Fruit fly (Drosophila melanogaster) whole organism, embryonic: ENCODE results near the gene Rpp20.

Experiments
- Bteb2 ChIP-seq: fragments of 200-800 bp; sonication (Bioruptor generic); optimal IDR thresholded peaks from 2 replicates; lab custom pipeline; 2016; ENCODE audit warnings: missing biosample characterization, missing genetic modification characterization
- CG10209 ChIP-seq: fragments of 200-800 bp; sonication (Bioruptor generic); optimal IDR thresholded peaks from 3 replicates; lab custom pipeline; 2017; ENCODE audit warnings: missing biosample characterization, mild to moderate bottlenecking, missing genetic modification characterization, missing genetic modification reagents
- CG1024 ChIP-seq: fragments of 200-800 bp; sonication (Bioruptor generic); IDR thresholded peaks from 2 replicates; pipeline ENCODE4 v1.3.6; 2022; ENCODE audit warnings: missing biosample characterization, missing genetic modification characterization
- CG10431 ChIP-seq: fragments of 200-800 bp; sonication (Bioruptor generic); optimal IDR thresholded peaks from 3 replicates; lab custom pipeline; 2018; ENCODE audit warnings: missing biosample characterization, mild to moderate bottlenecking, missing genetic modification characterization
- CG11456 ChIP-seq: fragments of 200-800 bp; sonication (Bioruptor generic); IDR thresholded peaks from 3 replicates; pipeline ENCODE4 v1.3.6; 2022; ENCODE audit warnings: missing biosample characterization, missing genetic modification characterization
- CG12071 ChIP-seq: fragments of 200-800 bp; sonication (Bioruptor generic); optimal IDR thresholded peaks from 3 replicates; lab custom pipeline; 2018; ENCODE audit warnings: missing biosample characterization, mild to moderate bottlenecking, missing genetic modification characterization
- CG12104 ChIP-seq: fragments of 200-800 bp; sonication (Bioruptor generic); optimal IDR thresholded peaks from 3 replicates; lab custom pipeline; 2016; ENCODE audit warnings: missing biosample characterization, missing genetic modification characterization
- CG12155 ChIP-seq: fragments of 200-800 bp; sonication (Bioruptor generic); optimal IDR thresholded peaks from 3 replicates; lab custom pipeline; 2016; ENCODE audit warnings: missing biosample characterization, missing genetic modification characterization
- CG12236 ChIP-seq: fragments of 200-800 bp; sonication (Bioruptor generic); optimal IDR thresholded peaks from 2 replicates; lab custom pipeline; 2016; ENCODE audit warnings: missing biosample characterization, missing genetic modification characterization
- CG17568 ChIP-seq: fragments of 200-800 bp; sonication (Bioruptor generic); optimal IDR thresholded peaks from 2 replicates; lab custom pipeline; 2018; ENCODE audit warnings: missing biosample characterization, mild to moderate bottlenecking, missing genetic modification characterization, moderate library complexity
- CG18764 ChIP-seq: fragments of 200-800 bp; sonication (Bioruptor generic); optimal IDR thresholded peaks from 3 replicates; lab custom pipeline; 2016; ENCODE audit warnings: missing biosample characterization, missing genetic modification characterization
- CG31365 ChIP-seq: fragments of 200-800 bp; sonication (Bioruptor generic); optimal IDR thresholded peaks from 2 replicates; lab custom pipeline; 2018; ENCODE audit warnings: missing biosample characterization, mild to moderate bottlenecking, missing genetic modification characterization
- CG3407 ChIP-seq: fragments of 200-800 bp; sonication (Bioruptor generic); optimal IDR thresholded peaks from 2 replicates; lab custom pipeline; 2018; ENCODE audit warnings: missing biosample characterization, mild to moderate bottlenecking, missing genetic modification characterization
- CG4282 ChIP-seq: fragments of 200-800 bp; sonication (Bioruptor generic); optimal IDR thresholded peaks from 2 replicates; lab custom pipeline; 2016; ENCODE audit warnings: missing biosample characterization, missing genetic modification characterization
- CG5245 ChIP-seq: fragments of 200-800 bp; sonication (Bioruptor generic); optimal IDR thresholded peaks from 3 replicates; lab custom pipeline; 2016; ENCODE audit warnings: missing biosample characterization, missing genetic modification characterization
- CG6254 ChIP-seq: fragments of 200-800 bp; sonication (Bioruptor generic); optimal IDR thresholded peaks from 3 replicates; lab custom pipeline; 2017; ENCODE audit warnings: mild to moderate bottlenecking, missing biosample characterization, missing genetic modification reagents, missing genetic modification characterization
- CG6683 ChIP-seq: fragments of 200-800 bp; sonication (Bioruptor generic); optimal IDR thresholded peaks from 2 replicates; lab custom pipeline; 2017; ENCODE audit warnings: missing biosample characterization, mild to moderate bottlenecking, missing genetic modification characterization, missing genetic modification reagents
- CG6854 ChIP-seq: fragments of 200-800 bp; sonication (Bioruptor generic); optimal IDR thresholded peaks from 3 replicates; lab custom pipeline; 2017; ENCODE audit warnings: missing biosample characterization, mild to moderate bottlenecking, missing genetic modification characterization
- CG7786 ChIP-seq: fragments of 200-800 bp; sonication (Bioruptor generic); optimal IDR thresholded peaks from 2 replicates; lab custom pipeline; 2016; ENCODE audit warnings: missing biosample characterization, missing genetic modification characterization
- CG7839 ChIP-seq: fragments of 200-800 bp; sonication (Bioruptor generic); optimal IDR thresholded peaks from 3 replicates; lab custom pipeline; 2018; ENCODE audit warnings: missing biosample characterization, mild to moderate bottlenecking, missing genetic modification characterization, moderate library complexity
- CG9797 ChIP-seq: fragments of 200-800 bp; sonication (Bioruptor generic); optimal IDR thresholded peaks from 3 replicates; lab custom pipeline; 2018; ENCODE audit warnings: missing biosample characterization, mild to moderate bottlenecking, missing genetic modification characterization
- D ChIP-seq, 2 experiments: fragments of 200-800 bp in 1 of 2; fragments of >200 bp in 1 of 2; sonication (Bioruptor generic) in 1 of 2; optimal IDR thresholded peaks; 2 replicates in 1 of 2; 3 replicates in 1 of 2; lab custom pipeline; 2017; ENCODE audit warnings: mild to moderate bottlenecking in 1 of 2, missing biosample characterization in 1 of 2, missing genetic modification characterization in 1 of 2, missing genetic modification reagents in 1 of 2
- Dfd ChIP-seq, 2 experiments: fragments of >200 bp; optimal IDR thresholded peaks; 2 replicates each; lab custom pipeline; 2017; ENCODE audit warnings: missing biosample characterization in 2 of 2, missing genetic modification characterization in 2 of 2
- Doc2 ChIP-seq: fragments of 200-800 bp; sonication (Bioruptor generic); IDR thresholded peaks from 2 replicates; pipeline ENCODE4 v1.3.6; 2022; ENCODE audit warnings: missing biosample characterization, missing genetic modification characterization
- Gug ChIP-seq: fragments of 200-800 bp; sonication (Bioruptor generic); IDR thresholded peaks from 4 replicates; pipeline ENCODE4 v1.3.6; 2022; ENCODE audit warnings: missing biosample characterization, missing genetic modification characterization
- HLHmδ ChIP-seq: fragments of 200-800 bp; sonication (Bioruptor generic); optimal IDR thresholded peaks from 2 replicates; lab custom pipeline; 2018; ENCODE audit warnings: missing biosample characterization, mild to moderate bottlenecking, missing genetic modification characterization, moderate library complexity
- Jarid2 ChIP-seq: fragments of 200-800 bp; sonication (Bioruptor generic); optimal IDR thresholded peaks from 3 replicates; lab custom pipeline; 2017; ENCODE audit warnings: mild to moderate bottlenecking, missing biosample characterization, missing genetic modification reagents, missing genetic modification characterization
- NC2α ChIP-seq: fragments of 200-800 bp; sonication (Bioruptor generic); optimal IDR thresholded peaks from 2 replicates; lab custom pipeline; 2016; ENCODE audit warnings: missing biosample characterization, missing genetic modification characterization
- Nf-YC ChIP-seq: fragments of 200-800 bp; optimal IDR thresholded peaks from 3 replicates; lab custom pipeline; 2019; ENCODE audit warnings: missing biosample characterization, mild to moderate bottlenecking, missing genetic modification characterization, moderate library complexity
- Oli ChIP-seq: fragments of 200-800 bp; sonication (Bioruptor generic); optimal IDR thresholded peaks from 2 replicates; lab custom pipeline; 2018; ENCODE audit warnings: missing biosample characterization, mild to moderate bottlenecking, missing genetic modification characterization, moderate library complexity
- PHDP ChIP-seq: fragments of 200-800 bp; sonication (Bioruptor generic); optimal IDR thresholded peaks from 3 replicates; lab custom pipeline; 2018; ENCODE audit warnings: missing biosample characterization, mild to moderate bottlenecking, missing genetic modification characterization, moderate library complexity
- Ravus ChIP-seq: fragments of 200-800 bp; sonication (Bioruptor generic); IDR thresholded peaks from 2 replicates; pipeline ENCODE4 v1.3.6; 2022; ENCODE audit warnings: missing biosample characterization, missing genetic modification characterization
- amos ChIP-seq: fragments of 200-800 bp; sonication (Bioruptor generic); IDR thresholded peaks from 2 replicates; pipeline ENCODE4 v1.3.6; 2022; ENCODE audit warnings: missing biosample characterization, missing genetic modification characterization; ENCODE audit not compliant: partially characterized antibody
- br ChIP-seq: fragments of >200 bp; optimal IDR thresholded peaks from 2 replicates; lab custom pipeline; 2017
- bsh ChIP-seq, 2 experiments: fragments of 200-800 bp; sonication (Bioruptor generic); optimal IDR thresholded peaks; 2 replicates each; lab custom pipeline; 2017 to 2018; ENCODE audit warnings: mild to moderate bottlenecking in 2 of 2, missing biosample characterization in 2 of 2, missing genetic modification characterization in 2 of 2, moderate library complexity in 1 of 2
- corto ChIP-seq: fragments of 200-800 bp; sonication (Bioruptor generic); optimal IDR thresholded peaks from 2 replicates; lab custom pipeline; 2016; ENCODE audit warnings: missing biosample characterization, mild to moderate bottlenecking, missing genetic modification characterization, moderate library complexity
- crc ChIP-seq: fragments of 200-800 bp; sonication (Bioruptor generic); optimal IDR thresholded peaks from 2 replicates; lab custom pipeline; 2016; ENCODE audit warnings: missing biosample characterization, missing genetic modification characterization
- dm ChIP-seq: fragments of 200-800 bp; sonication (Bioruptor generic); optimal IDR thresholded peaks from 3 replicates; lab custom pipeline; 2016; ENCODE audit warnings: missing biosample characterization, missing genetic modification characterization
- fd64A ChIP-seq: fragments of 200-800 bp; sonication (Bioruptor generic); optimal IDR thresholded peaks from 3 replicates; lab custom pipeline; 2018; ENCODE audit warnings: missing biosample characterization, mild to moderate bottlenecking, missing genetic modification characterization
- gce ChIP-seq: fragments of 200-800 bp; sonication (Bioruptor generic); IDR thresholded peaks from 3 replicates; pipeline ENCODE4 v1.3.6; 2022; ENCODE audit warnings: missing biosample characterization, missing genetic modification characterization
- gt ChIP-seq: fragments of 200-800 bp; sonication (Bioruptor generic); IDR thresholded peaks from 2 replicates; pipeline ENCODE4 v1.3.6; 2022; ENCODE audit warnings: missing biosample characterization, missing genetic modification characterization
- ham ChIP-seq: fragments of 200-800 bp; sonication (Bioruptor generic); IDR thresholded peaks from 2 replicates; pipeline ENCODE4 v1.3.6; 2022; ENCODE audit warnings: missing biosample characterization, missing genetic modification characterization
- kni ChIP-seq: fragments of 200-800 bp; sonication (Bioruptor generic); optimal IDR thresholded peaks from 3 replicates; lab custom pipeline; 2017; ENCODE audit warnings: mild to moderate bottlenecking, missing biosample characterization, missing genetic modification reagents, missing genetic modification characterization
- mld ChIP-seq: fragments of 200-800 bp; sonication (Bioruptor generic); IDR thresholded peaks from 3 replicates; pipeline ENCODE4 v1.3.6; 2022; ENCODE audit warnings: missing biosample characterization, missing genetic modification characterization; ENCODE audit not compliant: partially characterized antibody
- peb ChIP-seq: fragments of 200-800 bp; sonication (Bioruptor generic); IDR thresholded peaks from 2 replicates; pipeline ENCODE4 v1.3.6; 2022; ENCODE audit warnings: missing biosample characterization, missing genetic modification characterization
- rib ChIP-seq: fragments of 200-800 bp; sonication (Bioruptor generic); IDR thresholded peaks from 2 replicates; pipeline ENCODE4 v1.3.6; 2022; ENCODE audit warnings: missing biosample characterization, missing genetic modification characterization
- scrt ChIP-seq: fragments of 200-800 bp; sonication (Bioruptor generic); optimal IDR thresholded peaks from 2 replicates; lab custom pipeline; 2018; ENCODE audit warnings: missing biosample characterization, mild to moderate bottlenecking, missing genetic modification characterization, moderate library complexity
- sqz ChIP-seq: fragments of 200-800 bp; sonication (Bioruptor generic); optimal IDR thresholded peaks from 3 replicates; lab custom pipeline; 2018; ENCODE audit warnings: missing biosample characterization, mild to moderate bottlenecking, missing genetic modification characterization
- stc ChIP-seq: fragments of 200-800 bp; sonication (Bioruptor generic); IDR thresholded peaks from 2 replicates; pipeline ENCODE4 v1.3.6; 2022; ENCODE audit warnings: missing biosample characterization, missing genetic modification characterization
- wek ChIP-seq: fragments of 200-800 bp; sonication (Bioruptor generic); optimal IDR thresholded peaks from 3 replicates; lab custom pipeline; 2018; ENCODE audit warnings: missing biosample characterization, mild to moderate bottlenecking, missing genetic modification characterization, moderate library complexity

The Rpp20 gene

DNA sequence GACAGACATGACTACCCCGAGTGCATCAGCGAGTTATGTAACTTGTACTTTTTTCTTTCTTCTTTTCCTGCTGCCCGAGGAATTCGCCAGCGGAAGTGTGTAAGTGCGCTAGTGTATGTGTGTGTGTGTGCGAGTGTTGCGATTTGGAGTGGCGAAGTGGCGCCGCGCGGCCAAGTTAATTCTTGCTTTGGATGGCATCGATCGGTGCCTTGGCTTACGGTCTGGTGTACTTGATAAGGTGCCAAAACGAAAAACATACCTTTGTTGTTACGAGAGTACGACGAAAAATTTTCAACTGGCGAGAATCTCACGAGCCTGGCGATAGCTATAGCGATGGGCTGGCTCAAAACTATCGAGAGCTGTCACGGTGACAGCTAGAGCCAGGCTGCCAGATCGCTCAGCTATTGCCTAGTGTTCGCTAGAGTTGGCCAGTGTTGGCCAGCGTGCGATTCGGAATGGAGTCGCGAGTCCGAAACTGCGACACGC, at the start of gene Rpp20, which contains the start of the genes CG18809, COX6B and CG33932 (continued):
- TF ChIP-seq mld (peak; percentile 90), CG17568 (GFP tag; lab: Kevin White, UChicago) (no peak), scrt (no peak), fd64A (GFP tag; lab: Kevin White, UChicago) (peak; percentile 16), CG3407 (GFP tag; lab: Kevin White, UChicago) (no peak), br (lab: Kevin White, UChicago) (no peak), Gug (peak; percentile 65; the same call in 3 of the 4 replicates), CG7786 (GFP tag; lab: Kevin White, UChicago) (peak; percentile 84), CG6854 (no peak), NC2α (GFP tag; lab: Kevin White, UChicago) (peak; percentile 1), Dfd (GFP tag; optimal IDR thresholded peaks at IDR 0.05; lab: Kevin White, UChicago) (no peak), peb (GFP tag; lab: Robert Waterston, UW) (no peak), sqz (GFP tag; lab: Kevin White, UChicago) (no peak), CG12155 (GFP tag; lab: Kevin White, UChicago) (peak; percentile 95), HLHmδ (peak; percentile 14), Nf-YC (tag; lab: Kevin White, UChicago) (peak; percentile 44), Ravus (GFP tag; lab: Robert Waterston, UW) (no peak), CG6254 (GFP tag; lab: Kevin White, UChicago) (no peak), CG12071 (GFP tag; lab: Kevin White, UChicago) (no peak), CG4282 (GFP tag; lab: Kevin White, UChicago) (peak; percentile 69), wek (GFP tag; lab: Kevin White, UChicago) (no peak), crc (peak; percentile 42), ham (GFP tag; lab: Robert Waterston, UW) (no peak), Doc2 (GFP tag; lab: Robert Waterston, UW) (no peak), gt (GFP tag; lab: Robert Waterston, UW) (no peak), CG18764 (GFP tag; lab: Kevin White, UChicago) (no peak), corto (no peak), CG7839 (no peak), D (optimal IDR thresholded peaks at IDR 0.05; lab: Kevin White, UChicago) (no peak), D (GFP tag; optimal IDR thresholded peaks at IDR 0.05; lab: Kevin White, UChicago) (no peak), gce (GFP tag; lab: Robert Waterston, UW) (0 out of 3 replicates have a peak, but pooled peaks have one; percentile 46), CG31365 (no peak), bsh (GFP tag; optimal IDR thresholded peaks at IDR 0.05; lab: Kevin White, UChicago) (peak in 1 of 2 experiments; percentile 23), rib (GFP tag; lab: Robert Waterston, UW) (peak; percentile 75; the same call in 1 of the 2 replicates), PHDP (tag; lab: Kevin White, UChicago) (peak; percentile 45), stc (GFP tag; lab: Robert Waterston, UW) (no peak), Oli (tag; lab: Kevin White, UChicago) (peak; percentile 14), CG5245 (GFP tag; lab: Kevin White, UChicago) (no peak), CG12236 (GFP tag; lab: Kevin White, UChicago) (peak; percentile 2), amos (GFP tag; lab: Robert Waterston, UW) (peak; percentile 99), kni (GFP tag; lab: Kevin White, UChicago) (peak; percentile 26), CG10209 (peak; percentile 52), Bteb2 (GFP tag; lab: Kevin White, UChicago) (peak; percentile 58), CG6683 (GFP tag; lab: Kevin White, UChicago) (peak; percentile 28), CG9797 (peak; percentile 53), dm (GFP tag; lab: Kevin White, UChicago) (peak; percentile 83), Jarid2 (GFP tag; lab: Kevin White, UChicago) (no peak), CG1024 (GFP tag; lab: Robert Waterston, UW) (peak; percentile 25; the same call in 1 of the 2 replicates), CG11456 (GFP tag; lab: Robert Waterston, UW) (peak; percentile 75; the same call in 1 of the 3 replicates), CG12104 (GFP tag; lab: Kevin White, UChicago) (peak; percentile 27), CG10431 (GFP tag; lab: Kevin White, UChicago) (no peak)
